Worm (Caenorhabditis elegans) whole organism, late embryonic: Measurements from ENCODE around the gene ceh-38.
A peak's percentile ranks its signal among the peaks of the same experiment; 100 is the strongest.

ENCODE experiments used
- C38D4.7 ChIP-seq: fragments of 200-800 bp; sonication (Bioruptor generic); optimal IDR thresholded peaks from 2 replicates; lab custom pipeline; 2018; ENCODE audit warnings: mild to moderate bottlenecking, missing genetic modification characterization, moderate library complexity, missing compliant biosample characterization
- K09A11.1 ChIP-seq: sonication (generic microtip); optimal IDR thresholded peaks from 2 replicates; lab custom pipeline; 2017; ENCODE audit warnings: antibody characterized with exemption, mild to moderate bottlenecking, missing genetic modification characterization, missing compliant biosample characterization; ENCODE audit not compliant: insufficient read depth
- Y22D7AL.16 ChIP-seq: sonication (generic microtip); optimal IDR thresholded peaks from 2 replicates; lab custom pipeline; 2016; ENCODE audit warnings: missing genetic modification characterization, missing compliant biosample characterization
- ama-1 ChIP-seq: fragments of 150-350 bp; optimal IDR thresholded peaks from 2 replicates; lab custom pipeline; 2014
- ceh-18 ChIP-seq: sonication (generic microtip); optimal IDR thresholded peaks from 2 replicates; lab custom pipeline; 2016; ENCODE audit warnings: missing genetic modification characterization, missing compliant biosample characterization
- ceh-24 ChIP-seq: sonication (generic microtip); optimal IDR thresholded peaks from 2 replicates; lab custom pipeline; 2016; ENCODE audit warnings: mild to moderate bottlenecking, missing genetic modification characterization, missing compliant biosample characterization
- ceh-45 ChIP-seq: fragments of 200-800 bp; sonication (Bioruptor generic); IDR thresholded peaks from 2 replicates; pipeline ENCODE4 v1.3.6; 2022; ENCODE audit warnings: missing genetic modification reagents, missing genetic modification characterization, missing compliant biosample characterization
- ceh-48 ChIP-seq: sonication (generic microtip); optimal IDR thresholded peaks from 2 replicates; lab custom pipeline; 2016; ENCODE audit warnings: missing genetic modification characterization, inconsistent platforms, missing compliant biosample characterization
- ceh-6 ChIP-seq: fragments of 200-800 bp; sonication (Bioruptor generic); optimal IDR thresholded peaks from 2 replicates; lab custom pipeline; 2018; ENCODE audit warnings: mild to moderate bottlenecking, missing genetic modification characterization, missing compliant biosample characterization
- che-1 ChIP-seq: sonication (generic microtip); optimal IDR thresholded peaks from 2 replicates; lab custom pipeline; 2016; ENCODE audit warnings: mild to moderate bottlenecking, missing genetic modification characterization, missing compliant biosample characterization
- fax-1 ChIP-seq: sonication (generic microtip); optimal IDR thresholded peaks from 2 replicates; lab custom pipeline; 2016; ENCODE audit warnings: missing genotype, missing genetic modification characterization, missing compliant biosample characterization
- gmeb-2 ChIP-seq: sonication (generic microtip); optimal IDR thresholded peaks from 2 replicates; lab custom pipeline; 2016; ENCODE audit warnings: missing genetic modification characterization, inconsistent platforms, missing compliant biosample characterization
- hlh-13 ChIP-seq: fragments of 200-800 bp; sonication (Bioruptor generic); optimal IDR thresholded peaks from 2 replicates; lab custom pipeline; 2018; ENCODE audit warnings: mild to moderate bottlenecking, missing genetic modification characterization, missing compliant biosample characterization
- hlh-30 ChIP-seq: sonication (generic microtip); optimal IDR thresholded peaks from 2 replicates; lab custom pipeline; 2017; ENCODE audit warnings: antibody characterized with exemption, missing genetic modification characterization, missing compliant biosample characterization; ENCODE audit not compliant: insufficient read depth
- hlh-6 ChIP-seq: sonication (generic microtip); optimal IDR thresholded peaks from 2 replicates; lab custom pipeline; 2016; ENCODE audit warnings: missing genotype, missing genetic modification characterization, missing compliant biosample characterization
- lin-11 ChIP-seq: fragments of 200-800 bp; sonication (Bioruptor generic); optimal IDR thresholded peaks from 2 replicates; lab custom pipeline; 2018; ENCODE audit warnings: mild to moderate bottlenecking, missing genetic modification characterization, missing compliant biosample characterization
- madf-2 ChIP-seq: sonication (generic microtip); optimal IDR thresholded peaks from 2 replicates; lab custom pipeline; 2017; ENCODE audit warnings: missing genetic modification characterization, missing compliant biosample characterization
- nfya-1 ChIP-seq: sonication (generic microtip); optimal IDR thresholded peaks from 2 replicates; lab custom pipeline; 2017; ENCODE audit warnings: missing genetic modification characterization, mild to moderate bottlenecking, missing compliant biosample characterization, antibody characterized with exemption, moderate library complexity
- nhr-11 ChIP-seq: fragments of 150-350 bp; optimal IDR thresholded peaks from 2 replicates; lab custom pipeline; 2014; ENCODE audit warnings: missing biosample characterization, missing genetic modification characterization
- pat-9 ChIP-seq: fragments of 200-800 bp; sonication (Bioruptor generic); optimal IDR thresholded peaks from 2 replicates; lab custom pipeline; 2018; ENCODE audit warnings: mild to moderate bottlenecking, missing genetic modification characterization, moderate library complexity, missing compliant biosample characterization
- pros-1 ChIP-seq: fragments of 150-350 bp; optimal IDR thresholded peaks from 2 replicates; lab custom pipeline; 2014; ENCODE audit warnings: missing biosample characterization, missing genetic modification reagents, missing genetic modification characterization
- ref-2 ChIP-seq: sonication (generic microtip); optimal IDR thresholded peaks from 2 replicates; lab custom pipeline; 2016; ENCODE audit warnings: missing genetic modification characterization, missing compliant biosample characterization
- sox-4 ChIP-seq: sonication (generic microtip); optimal IDR thresholded peaks from 2 replicates; lab custom pipeline; 2017; ENCODE audit warnings: mild to moderate bottlenecking, missing genetic modification characterization, inconsistent platforms, missing compliant biosample characterization
- unc-3 ChIP-seq, 2 experiments: fragments of 200-800 bp in 1 of 2; sonication (Bioruptor generic) in 1 of 2; sonication (generic microtip) in 1 of 2; conservative IDR thresholded peaks in 1 of 2; optimal IDR thresholded peaks in 1 of 2; 2 replicates each; pipeline versions ENCODE4 v1.3.6 to Lab custom; 2016 to 2022; ENCODE audit warnings: missing compliant biosample characterization in 2 of 2, missing genetic modification characterization in 2 of 2, missing genetic modification reagents in 1 of 2

The ceh-38 gene

ce11 chrII:7001405-7001804 lies 50.1 kb downstream of the ceh-38 start (continued):
- TF ChIP-seq ceh-18 (tag; lab: Kevin White, UChicago) (peak; percentile 28), K09A11.1 (tag; lab: Kevin White, UChicago) (peak; percentile 22), ceh-48 (tag; lab: Kevin White, UChicago) (peak; percentile 59), fax-1 (tag; lab: Kevin White, UChicago) (peak; percentile 62), hlh-13 (GFP tag; lab: Kevin White, UChicago) (peak; percentile 72), C38D4.7 (peak; percentile 78), che-1 (tag; lab: Kevin White, UChicago) (peak; percentile 85), pat-9 (peak; percentile 84)

ce11 chrII:7002956-7003357 lies 51.6 kb downstream of the ceh-38 start:
- TF ChIP-seq hlh-30 (tag; lab: Kevin White, UChicago): no peak
- TF ChIP-seq lin-11 (tag; lab: Kevin White, UChicago): no peak
- TF ChIP-seq nhr-11 (tag; lab: Kevin White, UChicago): no peak
- TF ChIP-seq che-1 (tag; lab: Kevin White, UChicago): peak; percentile 16
- TF ChIP-seq sox-4 (tag; lab: Kevin White, UChicago): peak; percentile 7
- no peak for TF ChIP-seq ceh-6 (GFP tag; lab: Kevin White, UChicago)
- no peak for TF ChIP-seq pros-1 (tag; lab: Kevin White, UChicago)
- TF ChIP-seq ceh-24: no peak
- no peak for TF ChIP-seq ceh-45 (GFP tag; lab: Robert Waterston, UW)
- TF ChIP-seq ama-1: no peak
- TF ChIP-seq hlh-6 (tag; lab: Kevin White, UChicago): no peak
- TF ChIP-seq unc-3 (GFP tag; conservative IDR thresholded peaks at IDR 0.05; lab: Robert Waterston, UW): no peak
- no peak for TF ChIP-seq unc-3 (tag; optimal IDR thresholded peaks at IDR 0.05; lab: Kevin White, UChicago)
- peak; percentile 4 for TF ChIP-seq nfya-1 (tag; lab: Kevin White, UChicago)
- peak; percentile 13 for TF ChIP-seq Y22D7AL.16 (tag; lab: Kevin White, UChicago)
- TF ChIP-seq ref-2 (tag; lab: Kevin White, UChicago): no peak
- TF ChIP-seq madf-2: peak; percentile 12
- TF ChIP-seq gmeb-2 (tag; lab: Kevin White, UChicago): no peak
- TF ChIP-seq, all 69 proteins: peak for 5
